Fruit fly (Drosophila melanogaster) whole organism, embryonic: ENCODE results near the gene Sptz.

Experiments
- B-H2 ChIP-seq: fragments of 200-800 bp; sonication (Bioruptor generic); optimal IDR thresholded peaks from 2 replicates; lab custom pipeline; 2018; ENCODE audit warnings: missing biosample characterization, mild to moderate bottlenecking, missing genetic modification characterization
- CG10462 ChIP-seq: fragments of 200-800 bp; sonication (Bioruptor generic); optimal IDR thresholded peaks from 2 replicates; lab custom pipeline; 2016; ENCODE audit warnings: missing biosample characterization, missing genetic modification characterization
- CG12219 ChIP-seq: fragments of 200-800 bp; sonication (Bioruptor generic); optimal IDR thresholded peaks from 3 replicates; lab custom pipeline; 2018; ENCODE audit warnings: missing biosample characterization, mild to moderate bottlenecking, missing genetic modification characterization
- CG12659 ChIP-seq: fragments of 200-800 bp; sonication (Bioruptor generic); optimal IDR thresholded peaks from 3 replicates; lab custom pipeline; 2017; ENCODE audit warnings: mild to moderate bottlenecking, missing biosample characterization, missing genetic modification reagents, missing genetic modification characterization
- CG14014 ChIP-seq: fragments of 200-800 bp; sonication (Bioruptor generic); IDR thresholded peaks from 2 replicates; pipeline ENCODE4 v1.3.6; 2022; ENCODE audit warnings: missing biosample characterization, missing genetic modification characterization
- CG14860 ChIP-seq: fragments of 200-800 bp; sonication (Bioruptor generic); IDR thresholded peaks from 3 replicates; pipeline ENCODE4 v1.3.6; 2022; ENCODE audit warnings: missing biosample characterization, missing genetic modification characterization; ENCODE audit not compliant: partially characterized antibody
- CG15011 ChIP-seq: fragments of 200-800 bp; sonication (Bioruptor generic); optimal IDR thresholded peaks from 3 replicates; lab custom pipeline; 2018; ENCODE audit warnings: missing biosample characterization, mild to moderate bottlenecking, missing genetic modification characterization
- CG15601 ChIP-seq: fragments of 200-800 bp; sonication (Bioruptor generic); optimal IDR thresholded peaks from 3 replicates; lab custom pipeline; 2019; ENCODE audit warnings: missing biosample characterization, mild to moderate bottlenecking, missing genetic modification characterization, moderate library complexity
- CG17385 ChIP-seq: fragments of 200-800 bp; sonication (Bioruptor generic); optimal IDR thresholded peaks from 3 replicates; lab custom pipeline; 2018; ENCODE audit warnings: missing biosample characterization, mild to moderate bottlenecking, missing genetic modification characterization
- CG17568 ChIP-seq: fragments of 200-800 bp; sonication (Bioruptor generic); optimal IDR thresholded peaks from 2 replicates; lab custom pipeline; 2018; ENCODE audit warnings: missing biosample characterization, mild to moderate bottlenecking, missing genetic modification characterization, moderate library complexity
- CG1792 ChIP-seq: fragments of 200-800 bp; sonication (Bioruptor generic); optimal IDR thresholded peaks from 2 replicates; lab custom pipeline; 2016; ENCODE audit warnings: missing biosample characterization, missing genetic modification characterization
- CG1832 ChIP-seq: fragments of 200-800 bp; sonication (Bioruptor generic); optimal IDR thresholded peaks from 2 replicates; lab custom pipeline; 2017; ENCODE audit warnings: missing biosample characterization, mild to moderate bottlenecking, missing genetic modification characterization, inconsistent platforms
- CG18599 ChIP-seq: fragments of 200-800 bp; sonication (Bioruptor generic); optimal IDR thresholded peaks from 3 replicates; lab custom pipeline; 2017; ENCODE audit warnings: missing biosample characterization, missing genetic modification characterization, mild to moderate bottlenecking, moderate library complexity, missing genetic modification reagents
- CG31365 ChIP-seq: fragments of 200-800 bp; sonication (Bioruptor generic); optimal IDR thresholded peaks from 2 replicates; lab custom pipeline; 2018; ENCODE audit warnings: missing biosample characterization, mild to moderate bottlenecking, missing genetic modification characterization
- CG4404 ChIP-seq: fragments of 200-800 bp; sonication (Bioruptor generic); IDR thresholded peaks from 2 replicates; pipeline ENCODE4 v1.3.6; 2022; ENCODE audit warnings: missing biosample characterization, missing genetic modification characterization
- CG6683 ChIP-seq: fragments of 200-800 bp; sonication (Bioruptor generic); optimal IDR thresholded peaks from 2 replicates; lab custom pipeline; 2017; ENCODE audit warnings: missing biosample characterization, mild to moderate bottlenecking, missing genetic modification characterization, missing genetic modification reagents
- CG6765 ChIP-seq: fragments of 200-800 bp; sonication (Bioruptor generic); optimal IDR thresholded peaks from 3 replicates; lab custom pipeline; 2017; ENCODE audit warnings: missing biosample characterization, mild to moderate bottlenecking, missing genetic modification characterization
- CG8089 ChIP-seq: fragments of 200-800 bp; sonication (Bioruptor generic); optimal IDR thresholded peaks from 3 replicates; lab custom pipeline; 2016; ENCODE audit warnings: missing biosample characterization, missing genetic modification characterization
- CG8478 ChIP-seq: fragments of >200 bp; optimal IDR thresholded peaks from 2 replicates; lab custom pipeline; 2018
- CG9437 ChIP-seq: fragments of 200-800 bp; sonication (Bioruptor generic); optimal IDR thresholded peaks from 2 replicates; lab custom pipeline; 2018; ENCODE audit warnings: missing biosample characterization, mild to moderate bottlenecking, missing genetic modification characterization
- CTCF ChIP-seq: fragments of 200-800 bp; sonication (Bioruptor generic); optimal IDR thresholded peaks from 2 replicates; lab custom pipeline; 2017; ENCODE audit warnings: missing biosample characterization, mild to moderate bottlenecking, missing genetic modification characterization, moderate library complexity
- CkIIα-i1 ChIP-seq: fragments of 200-800 bp; sonication (Bioruptor generic); IDR thresholded peaks from 2 replicates; pipeline ENCODE4 v1.3.6; 2022; ENCODE audit warnings: missing biosample characterization, missing genetic modification characterization
- Deaf1 ChIP-seq: fragments of 200-800 bp; optimal IDR thresholded peaks from 3 replicates; lab custom pipeline; 2019; ENCODE audit warnings: missing biosample characterization, mild to moderate bottlenecking, missing genetic modification characterization, moderate library complexity
- Dek ChIP-seq: fragments of 200-800 bp; sonication (Bioruptor generic); optimal IDR thresholded peaks from 3 replicates; lab custom pipeline; 2019; ENCODE audit warnings: missing biosample characterization, mild to moderate bottlenecking, missing genetic modification characterization, moderate library complexity
- Ets65A ChIP-seq: fragments of 200-800 bp; sonication (Bioruptor generic); peaks from one replicate; lab custom pipeline; 2016; ENCODE audit warnings: missing biosample characterization, missing genetic modification characterization
- HHEX ChIP-seq: fragments of 200-800 bp; sonication (Bioruptor generic); optimal IDR thresholded peaks from 3 replicates; lab custom pipeline; 2017; ENCODE audit warnings: missing biosample characterization, mild to moderate bottlenecking, missing genetic modification characterization, missing genetic modification reagents
- HLH3B ChIP-seq: fragments of 200-800 bp; sonication (Bioruptor generic); IDR thresholded peaks from 2 replicates; pipeline ENCODE4 v1.3.6; 2022; ENCODE audit warnings: missing biosample characterization, missing genetic modification characterization
- HLH54F ChIP-seq: fragments of 200-800 bp; sonication (Bioruptor generic); optimal IDR thresholded peaks from 3 replicates; lab custom pipeline; 2016; ENCODE audit warnings: missing biosample characterization, missing genetic modification characterization
- Hand ChIP-seq: fragments of 200-800 bp; sonication (Bioruptor generic); optimal IDR thresholded peaks from 2 replicates; lab custom pipeline; 2017; ENCODE audit warnings: mild to moderate bottlenecking, missing biosample characterization, missing genetic modification reagents, missing genetic modification characterization
- Hey ChIP-seq: fragments of 200-800 bp; sonication (Bioruptor generic); optimal IDR thresholded peaks from 3 replicates; lab custom pipeline; 2018; ENCODE audit warnings: missing biosample characterization, mild to moderate bottlenecking, missing genetic modification characterization
- HmgD ChIP-seq: fragments of 200-800 bp; sonication (Bioruptor generic); optimal IDR thresholded peaks from 3 replicates; lab custom pipeline; 2016; ENCODE audit warnings: missing biosample characterization, missing genetic modification characterization
- Poxn ChIP-seq: fragments of 200-800 bp; sonication (Bioruptor generic); IDR thresholded peaks from 2 replicates; pipeline ENCODE4 v1.3.6; 2022; ENCODE audit warnings: missing biosample characterization, missing genetic modification characterization
- Rfx ChIP-seq: fragments of 200-800 bp; sonication (Bioruptor generic); IDR thresholded peaks from 2 replicates; pipeline ENCODE4 v1.3.6; 2022; ENCODE audit warnings: missing biosample characterization, missing genetic modification characterization
- Sox102F ChIP-seq: fragments of 200-800 bp; sonication (Bioruptor generic); optimal IDR thresholded peaks from 2 replicates; lab custom pipeline; 2018; ENCODE audit warnings: missing biosample characterization, mild to moderate bottlenecking, missing genetic modification characterization, moderate library complexity
- Trl ChIP-seq, 3 experiments: fragments of >200 bp in 2 of 3; fragments of 200-800 bp in 1 of 3; sonication (Bioruptor generic) in 1 of 3; optimal IDR thresholded peaks; 2 replicates in 1 of 3; 3 replicates in 2 of 3; lab custom pipeline; 2016 to 2017; ENCODE audit warnings: missing biosample characterization in 1 of 3, missing genetic modification characterization in 1 of 3
- Usf ChIP-seq: fragments of 200-800 bp; sonication (Bioruptor generic); optimal IDR thresholded peaks from 2 replicates; lab custom pipeline; 2017; ENCODE audit warnings: missing genotype, missing biosample characterization, missing genetic modification characterization
- cg ChIP-seq: fragments of 200-800 bp; sonication (Bioruptor generic); optimal IDR thresholded peaks from 3 replicates; lab custom pipeline; 2019; ENCODE audit warnings: missing biosample characterization, mild to moderate bottlenecking, missing genetic modification characterization, moderate library complexity
- dati ChIP-seq: fragments of 200-800 bp; sonication (Bioruptor generic); IDR thresholded peaks from 2 replicates; pipeline ENCODE4 v1.3.6; 2022; ENCODE audit warnings: missing biosample characterization, missing genetic modification characterization
- fd64A ChIP-seq: fragments of 200-800 bp; sonication (Bioruptor generic); optimal IDR thresholded peaks from 3 replicates; lab custom pipeline; 2018; ENCODE audit warnings: missing biosample characterization, mild to moderate bottlenecking, missing genetic modification characterization
- gt ChIP-seq: fragments of 200-800 bp; sonication (Bioruptor generic); IDR thresholded peaks from 2 replicates; pipeline ENCODE4 v1.3.6; 2022; ENCODE audit warnings: missing biosample characterization, missing genetic modification characterization
- jing ChIP-seq: fragments of 200-800 bp; sonication (Bioruptor generic); optimal IDR thresholded peaks from 2 replicates; lab custom pipeline; 2018; ENCODE audit warnings: missing biosample characterization, mild to moderate bottlenecking, missing genetic modification characterization
- mam ChIP-seq: fragments of 200-800 bp; sonication (Bioruptor generic); optimal IDR thresholded peaks from 3 replicates; lab custom pipeline; 2016; ENCODE audit warnings: missing biosample characterization, missing genetic modification characterization
- mirr ChIP-seq: fragments of 200-800 bp; sonication (Bioruptor generic); optimal IDR thresholded peaks from 3 replicates; lab custom pipeline; 2018; ENCODE audit warnings: missing biosample characterization, mild to moderate bottlenecking, missing genetic modification characterization
- odd ChIP-seq: fragments of 200-800 bp; sonication (Bioruptor generic); optimal IDR thresholded peaks from 2 replicates; lab custom pipeline; 2017; ENCODE audit warnings: missing biosample characterization, mild to moderate bottlenecking, missing genetic modification characterization
- pfk ChIP-seq: fragments of 200-800 bp; sonication (Bioruptor generic); optimal IDR thresholded peaks from 2 replicates; lab custom pipeline; 2018; ENCODE audit warnings: missing biosample characterization, mild to moderate bottlenecking, missing genetic modification characterization, moderate library complexity
- pho ChIP-seq: fragments of 200-800 bp; sonication (Bioruptor generic); optimal IDR thresholded peaks from 2 replicates; lab custom pipeline; 2016; ENCODE audit warnings: missing biosample characterization, missing genetic modification characterization
- sens ChIP-seq: fragments of 200-800 bp; sonication (Bioruptor generic); peaks from one replicate; lab custom pipeline; 2016; ENCODE audit warnings: missing biosample characterization, missing genetic modification characterization
- sug ChIP-seq: fragments of 200-800 bp; optimal IDR thresholded peaks from 2 replicates; lab custom pipeline; 2019; ENCODE audit warnings: missing biosample characterization, mild to moderate bottlenecking, missing genetic modification characterization, moderate library complexity
- tap ChIP-seq: fragments of 200-800 bp; optimal IDR thresholded peaks from 3 replicates; lab custom pipeline; 2019; ENCODE audit warnings: missing biosample characterization, mild to moderate bottlenecking, missing genetic modification characterization, moderate library complexity
- trh ChIP-seq: fragments of 200-800 bp; sonication (Bioruptor generic); optimal IDR thresholded peaks from 2 replicates; lab custom pipeline; 2016; ENCODE audit warnings: missing biosample characterization, missing genetic modification characterization
- zf30C ChIP-seq: fragments of 200-800 bp; sonication (Bioruptor generic); optimal IDR thresholded peaks from 3 replicates; lab custom pipeline; 2018; ENCODE audit warnings: missing biosample characterization, mild to moderate bottlenecking, missing genetic modification characterization

Gene Sptz

dm6 chr3R:11421643-11422122, at the start of gene Sptz, which contains the start of gene ninaG (continued):
- TF ChIP-seq fd64A (GFP tag; lab: Kevin White, UChicago) (peak; percentile 21), CG31365 (tag; lab: Kevin White, UChicago) (peak; percentile 6), CTCF (GFP tag; lab: Kevin White, UChicago) (no peak), mirr (GFP tag; lab: Kevin White, UChicago) (peak; percentile 11), CG17568 (GFP tag; lab: Kevin White, UChicago) (no peak), Ets65A (GFP tag; lab: Kevin White, UChicago) (peak; percentile 100), trh (GFP tag; lab: Kevin White, UChicago) (peak; percentile 90), tap (tag; lab: Kevin White, UChicago) (no peak), HLH54F (GFP tag; lab: Kevin White, UChicago) (peak; percentile 97), CG17385 (GFP tag; lab: Kevin White, UChicago) (peak; percentile 78), CG12659 (GFP tag; lab: Kevin White, UChicago) (peak; percentile 92), pho (GFP tag; lab: Kevin White, UChicago) (peak; percentile 96), Poxn (peak; percentile 70; the same call in 1 of the 2 replicates), CG14860 (GFP tag; lab: Robert Waterston, UW) (0 out of 3 replicates have a peak, but pooled peaks have one; percentile 33), CG15011 (GFP tag; lab: Kevin White, UChicago) (peak; percentile 75), CG6765 (GFP tag; lab: Kevin White, UChicago) (peak; percentile 52), CG8089 (peak; percentile 90), HHEX (GFP tag; lab: Kevin White, UChicago) (peak; percentile 83), odd (GFP tag; lab: Kevin White, UChicago) (peak; percentile 81), CG14014 (GFP tag; lab: Robert Waterston, UW) (peak; percentile 91), Sox102F (peak; percentile 92), Dek (tag; lab: Kevin White, UChicago) (peak; percentile 90), pfk (GFP tag; lab: Kevin White, UChicago) (no peak), CG9437 (GFP tag; lab: Kevin White, UChicago) (peak; percentile 73), jing (GFP tag; lab: Kevin White, UChicago) (peak; percentile 82), CG6683 (no peak), CG8478 (lab: Kevin White, UChicago) (no peak), zf30C (GFP tag; lab: Kevin White, UChicago) (no peak), Trl (optimal IDR thresholded peaks at IDR 0.05; lab: Kevin White, UChicago) (no peak), Trl (GFP tag; optimal IDR thresholded peaks at IDR 0.05; lab: Kevin White, UChicago) (peak; percentile 96), CG12219 (GFP tag; lab: Kevin White, UChicago) (peak; percentile 66), HmgD (GFP tag; lab: Kevin White, UChicago) (peak; percentile 86), Hand (peak; percentile 59), CG18599 (GFP tag; lab: Kevin White, UChicago) (peak; percentile 91), Hey (peak; percentile 80), CG4404 (GFP tag; lab: Robert Waterston, UW) (peak; percentile 97), cg (GFP tag; lab: Kevin White, UChicago) (no peak), Deaf1 (tag; lab: Kevin White, UChicago) (peak; percentile 82), CkIIα-i1 (GFP tag; lab: Robert Waterston, UW) (peak; percentile 74), HLH3B (GFP tag; lab: Robert Waterston, UW) (peak; percentile 95), sens (GFP tag; lab: Kevin White, UChicago) (peak; percentile 99), Rfx (GFP tag; lab: Robert Waterston, UW) (peak; percentile 98), CG1792 (GFP tag; lab: Kevin White, UChicago) (peak; percentile 84), CG15601 (tag; lab: Kevin White, UChicago) (peak; percentile 86), CG10462 (GFP tag; lab: Kevin White, UChicago) (peak; percentile 95), Usf (peak; percentile 91), mam (peak; percentile 98), CG1832 (GFP tag; lab: Kevin White, UChicago) (no peak), B-H2 (GFP tag; lab: Kevin White, UChicago) (no peak), sug (tag; lab: Kevin White, UChicago) (no peak), gt (GFP tag; lab: Robert Waterston, UW) (peak; percentile 87), dati (GFP tag; lab: Robert Waterston, UW) (peak; percentile 71)
